In the genomic region with DNA sequence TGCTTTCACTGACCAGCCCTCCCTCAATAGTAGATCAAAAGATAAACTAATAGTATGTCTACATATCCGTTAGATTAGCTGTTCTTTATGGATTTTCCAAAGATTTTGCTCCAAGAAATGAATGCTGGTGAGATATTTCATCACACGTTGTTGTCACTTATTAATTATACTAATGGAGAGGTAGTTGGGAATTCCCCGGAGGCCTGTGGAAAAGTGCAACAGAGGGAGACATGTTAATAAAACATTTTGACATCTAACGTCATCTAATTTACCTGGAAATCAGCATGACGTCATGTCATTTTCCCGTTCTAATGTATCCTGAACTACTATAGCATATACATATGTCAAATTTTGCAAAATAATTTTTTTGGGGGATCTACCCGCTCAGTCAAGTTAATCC, we compare ENCODE assay signal across 3 worm cellular contexts.
TF ChIP-seq lines count a peak whose summit lies in the region.

No protein-coding gene starts in this region.

TF ChIP-seq in whole organism, L1 larva, 84 proteins besides CTCF, POLR2A, EP300 and RAD21:
- TF ChIP-seq tbx-2 (tag; optimal IDR thresholded peaks at IDR 0.05; lab: Kevin White, UChicago), result no peak
- no peak for TF ChIP-seq pax-3 (tag; optimal IDR thresholded peaks at IDR 0.05; lab: Kevin White, UChicago)
- no peak for TF ChIP-seq egl-27 (tag; optimal IDR thresholded peaks at IDR 0.05; lab: Kevin White, UChicago)
- TF ChIP-seq nhr-85 (tag; lab: Kevin White, UChicago), result peak; percentile 55
- peak; percentile 22 for TF ChIP-seq unc-86 (tag; optimal IDR thresholded peaks at IDR 0.05; lab: Kevin White, UChicago)
- TF ChIP-seq C34B4.2 (tag; optimal IDR thresholded peaks at IDR 0.05; lab: Kevin White, UChicago), result no peak
- no peak for TF ChIP-seq lin-15B (tag; optimal IDR thresholded peaks at IDR 0.05; lab: Kevin White, UChicago)
- TF ChIP-seq rnt-1 (tag; optimal IDR thresholded peaks at IDR 0.05; lab: Kevin White, UChicago), result no peak
- TF ChIP-seq nhr-90 (tag; optimal IDR thresholded peaks at IDR 0.05; lab: Kevin White, UChicago; ENCODE audit: poor library complexity), result no peak
- peak; percentile 82 for TF ChIP-seq ceh-8 (GFP tag; optimal IDR thresholded peaks at IDR 0.05; lab: Kevin White, UChicago)
- TF ChIP-seq fkh-8 (tag; optimal IDR thresholded peaks at IDR 0.05; lab: Kevin White, UChicago), result peak; percentile 29
- no peak for TF ChIP-seq dpl-1 (GFP tag; optimal IDR thresholded peaks at IDR 0.05; lab: Kevin White, UChicago)
- peak; percentile 37 for TF ChIP-seq nhr-71 (tag; optimal IDR thresholded peaks at IDR 0.05; lab: Kevin White, UChicago)
- peak; percentile 15 for TF ChIP-seq nhr-47 (tag; optimal IDR thresholded peaks at IDR 0.05; lab: Kevin White, UChicago)
- no peak for TF ChIP-seq lsy-2 (tag; optimal IDR thresholded peaks at IDR 0.05; lab: Kevin White, UChicago)
- TF ChIP-seq dsc-1 (tag; optimal IDR thresholded peaks at IDR 0.05; lab: Kevin White, UChicago), result peak; percentile 51
- TF ChIP-seq nhr-76 (tag; optimal IDR thresholded peaks at IDR 0.05; lab: Kevin White, UChicago), result no peak

TF ChIP-seq in whole organism, L2 larva, 48 proteins besides CTCF, POLR2A, EP300 and RAD21:
- TF ChIP-seq lin-11 (tag; optimal IDR thresholded peaks at IDR 0.05; lab: Kevin White, UChicago) (no peak), unc-55 (GFP tag; optimal IDR thresholded peaks at IDR 0.05; lab: Kevin White, UChicago) (no peak), sma-9 (GFP tag; optimal IDR thresholded peaks at IDR 0.05; lab: Kevin White, UChicago) (peak; percentile 12), sma-9 (tag; optimal IDR thresholded peaks at IDR 0.05; lab: Kevin White, UChicago) (no peak), unc-62 (GFP tag; optimal IDR thresholded peaks at IDR 0.05; lab: Kevin White, UChicago) (no peak), nhr-129 (tag; optimal IDR thresholded peaks at IDR 0.05; lab: Kevin White, UChicago) (no peak)

TF ChIP-seq in whole organism, mixed stage, embryonic, 35 proteins besides CTCF, POLR2A, EP300 and RAD21:
- TF ChIP-seq pha-4 (tag; optimal IDR thresholded peaks at IDR 0.05; lab: Kevin White, UChicago) (no peak), zip-8 (tag; optimal IDR thresholded peaks at IDR 0.05; lab: Kevin White, UChicago) (peak; percentile 3)
TF ChIP-seq in whole organism, mixed stage, embryonic: peak in this region for 1.
